Worm (Caenorhabditis elegans): ENCODE results near the gene rha-2.

ce11 chrIII:8653457-8653856 is 39.1 kb upstream of the rha-2 start:
- no peak for TF ChIP-seq ref-1 (GFP tag; conservative IDR thresholded peaks at IDR 0.05)
- TF ChIP-seq T22C8.4 (GFP tag; IDR thresholded peaks at IDR 0.05) = no peak
- TF ChIP-seq cog-1 (tag; optimal IDR thresholded peaks at IDR 0.05) = no peak
- TF ChIP-seq ztf-23 (GFP tag; IDR thresholded peaks at IDR 0.05) = no peak
- TF ChIP-seq med-1 (GFP tag; optimal IDR thresholded peaks at IDR 0.05; ENCODE audit: insufficient read depth) = no peak

Data from whole organism, midembryonic.